Worm (Caenorhabditis elegans) whole organism, late embryonic: ENCODE results near the gene ZK105.8.

Experiments
- Y22D7AL.16 ChIP-seq: sonication (generic microtip); optimal IDR thresholded peaks from 2 replicates; lab custom pipeline; 2016; ENCODE audit warnings: missing genetic modification characterization, missing compliant biosample characterization
- ama-1 ChIP-seq: fragments of 150-350 bp; optimal IDR thresholded peaks from 2 replicates; lab custom pipeline; 2014
- ceh-48 ChIP-seq: sonication (generic microtip); optimal IDR thresholded peaks from 2 replicates; lab custom pipeline; 2016; ENCODE audit warnings: missing genetic modification characterization, inconsistent platforms, missing compliant biosample characterization
- dmd-4 ChIP-seq: sonication (generic microtip); optimal IDR thresholded peaks from 2 replicates; lab custom pipeline; 2016; ENCODE audit warnings: borderline replicate concordance, missing genetic modification characterization, missing compliant biosample characterization
- hlh-8 ChIP-seq: sonication (generic microtip); optimal IDR thresholded peaks from 2 replicates; lab custom pipeline; 2016; ENCODE audit warnings: missing genotype, missing genetic modification characterization, missing compliant biosample characterization
- nhr-11 ChIP-seq: fragments of 150-350 bp; optimal IDR thresholded peaks from 2 replicates; lab custom pipeline; 2014; ENCODE audit warnings: missing biosample characterization, missing genetic modification characterization
- nhr-232 ChIP-seq: sonication (generic microtip); optimal IDR thresholded peaks from 2 replicates; lab custom pipeline; 2016; ENCODE audit warnings: missing genetic modification characterization, missing compliant biosample characterization
- unc-55 ChIP-seq: sonication (generic microtip); optimal IDR thresholded peaks from 2 replicates; lab custom pipeline; 2017; ENCODE audit warnings: missing biosample characterization, missing genetic modification reagents, missing genetic modification characterization

DNA sequence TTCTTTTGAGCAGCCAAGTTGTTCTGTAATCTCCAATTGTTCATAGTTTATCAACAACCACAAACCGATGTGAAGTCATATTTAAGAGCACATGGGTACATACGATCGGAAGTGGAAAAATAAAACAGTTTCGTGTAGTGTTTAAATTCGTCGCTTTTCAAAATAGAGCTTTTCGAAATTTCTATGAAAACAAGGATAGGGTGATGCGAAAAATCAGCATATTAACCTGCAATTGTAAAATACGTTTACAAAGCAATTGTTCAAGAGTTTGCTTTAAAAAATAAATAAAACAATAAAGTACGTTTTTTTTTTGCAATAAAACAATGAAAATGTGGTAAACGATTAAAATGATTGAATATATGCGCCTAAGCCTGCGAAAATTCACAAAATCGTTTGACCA lies 2.3 kb upstream of the ZK105.8 start, which contains the start of gene ZK105.14:
- TF ChIP-seq hlh-8 (tag; lab: Kevin White, UChicago) (no peak), nhr-11 (no peak), dmd-4 (no peak), unc-55 (GFP tag; lab: Kevin White, UChicago) (no peak), nhr-232 (tag; lab: Kevin White, UChicago) (no peak), Y22D7AL.16 (tag; lab: Kevin White, UChicago) (no peak), ceh-48 (tag; lab: Kevin White, UChicago) (no peak), ama-1 (lab: Kevin White, UChicago) (no peak)
